Worm (Caenorhabditis elegans) whole organism, L1 larva: ENCODE results near the gene C41C4.9.

ENCODE experiments used
- C16A3.4 ChIP-seq: fragments of 150-350 bp; optimal IDR thresholded peaks from 2 replicates; lab custom pipeline; 2014; ENCODE audit warnings: missing biosample characterization, missing genetic modification characterization
- C34B4.2 ChIP-seq: sonication (generic microtip); optimal IDR thresholded peaks from 2 replicates; lab custom pipeline; 2017; ENCODE audit warnings: mild to moderate bottlenecking, missing genetic modification characterization, missing compliant biosample characterization
- aha-1 ChIP-seq: fragments of 150-350 bp; optimal IDR thresholded peaks from 2 replicates; lab custom pipeline; 2014; ENCODE audit warnings: missing biosample characterization, missing genetic modification characterization
- alr-1 ChIP-seq: fragments of 200-800 bp; sonication (Bioruptor generic); optimal IDR thresholded peaks from 2 replicates; lab custom pipeline; 2018; ENCODE audit warnings: borderline replicate concordance, mild to moderate bottlenecking, missing genetic modification characterization, missing compliant biosample characterization
- aly-2 ChIP-seq: fragments of 150-350 bp; optimal IDR thresholded peaks from 2 replicates; lab custom pipeline; 2014; ENCODE audit warnings: missing biosample characterization, missing genetic modification characterization
- blmp-1 ChIP-seq: fragments of 150-350 bp; optimal IDR thresholded peaks from 2 replicates; lab custom pipeline; 2014; ENCODE audit warnings: missing biosample characterization, missing genetic modification characterization
- ceh-88 ChIP-seq: fragments of 200-800 bp; sonication (Bioruptor generic); IDR thresholded peaks from 2 replicates; pipeline ENCODE4 v1.3.6; 2022; ENCODE audit warnings: missing genetic modification characterization, missing compliant biosample characterization
- ceh-90 ChIP-seq: sonication (generic microtip); optimal IDR thresholded peaks from 2 replicates; lab custom pipeline; 2016; ENCODE audit warnings: missing genetic modification characterization, missing compliant biosample characterization
- ces-1 ChIP-seq: fragments of 150-350 bp; optimal IDR thresholded peaks from 2 replicates; lab custom pipeline; 2014; ENCODE audit warnings: missing biosample characterization, missing genetic modification reagents, missing genetic modification characterization
- efl-1 ChIP-seq, 4 experiments: fragments of 150-350 bp; optimal IDR thresholded peaks in 3 of 4; peaks in 1 of 4; 1 replicate in 1 of 4; 2 replicates in 3 of 4; lab custom pipeline; 2014; ENCODE audit warnings: missing biosample characterization in 2 of 4, missing genetic modification characterization in 2 of 4, missing genetic modification reagents in 2 of 4
- elt-3 ChIP-seq, 6 experiments: fragments of 150-350 bp in 1 of 6; sonication (generic microtip); optimal IDR thresholded peaks; 2 replicates each; lab custom pipeline; 2017 to 2018; ENCODE audit warnings: missing biosample characterization in 6 of 6, missing genetic modification characterization in 6 of 6, inconsistent platforms in 1 of 6
- fos-1 ChIP-seq: fragments of 150-350 bp; optimal IDR thresholded peaks from 2 replicates; lab custom pipeline; 2014; ENCODE audit warnings: missing biosample characterization, missing genetic modification characterization
- grh-1 ChIP-seq: fragments of 200-800 bp; sonication (Bioruptor generic); IDR thresholded peaks from 2 replicates; pipeline ENCODE4 v1.3.6; 2022; ENCODE audit warnings: missing genetic modification reagents, missing genetic modification characterization, missing compliant biosample characterization
- hlh-17 ChIP-seq: fragments of 200-800 bp; sonication (Bioruptor generic); optimal IDR thresholded peaks from 2 replicates; lab custom pipeline; 2018; ENCODE audit warnings: missing genetic modification characterization, mild to moderate bottlenecking, missing compliant biosample characterization, moderate library complexity, borderline replicate concordance
- hlh-4 ChIP-seq: sonication (generic microtip); optimal IDR thresholded peaks from 2 replicates; lab custom pipeline; 2016; ENCODE audit warnings: mild to moderate bottlenecking, missing genetic modification characterization, missing compliant biosample characterization
- hpl-2 ChIP-seq: fragments of 150-350 bp; optimal IDR thresholded peaks from 2 replicates; lab custom pipeline; 2014; ENCODE audit warnings: missing biosample characterization, missing genetic modification reagents, missing genetic modification characterization
- irx-1 ChIP-seq: sonication (generic microtip); optimal IDR thresholded peaks from 2 replicates; lab custom pipeline; 2016; ENCODE audit warnings: missing genetic modification characterization, missing compliant biosample characterization
- jun-1 ChIP-seq: fragments of 150-350 bp; optimal IDR thresholded peaks from 2 replicates; lab custom pipeline; 2014; ENCODE audit warnings: missing biosample characterization, missing genetic modification reagents, missing genetic modification characterization
- lin-14 ChIP-seq: fragments of 200-800 bp; sonication (Bioruptor generic); optimal IDR thresholded peaks from 2 replicates; lab custom pipeline; 2018; ENCODE audit warnings: mild to moderate bottlenecking, missing genetic modification characterization, moderate library complexity, missing compliant biosample characterization
- lin-15B ChIP-seq: fragments of 150-350 bp; sonication (generic microtip); optimal IDR thresholded peaks from 3 replicates; lab custom pipeline; 2014; ENCODE audit warnings: missing biosample characterization, missing genetic modification characterization
- lin-35 ChIP-seq, 2 experiments: fragments of 150-350 bp; optimal IDR thresholded peaks; 2 replicates each; lab custom pipeline; 2014; ENCODE audit warnings: missing biosample characterization in 2 of 2, missing genetic modification characterization in 2 of 2, missing genetic modification reagents in 2 of 2
- lin-39 ChIP-seq: fragments of 150-350 bp; optimal IDR thresholded peaks from 2 replicates; lab custom pipeline; 2014; ENCODE audit warnings: missing biosample characterization, missing genetic modification reagents, missing genetic modification characterization
- lsy-2 ChIP-seq, 2 experiments: fragments of 150-350 bp; optimal IDR thresholded peaks; 2 replicates each; lab custom pipeline; 2014; ENCODE audit warnings: missing biosample characterization in 2 of 2, missing genetic modification characterization in 2 of 2
- mab-9 ChIP-seq: fragments of 200-800 bp; sonication (Bioruptor generic); IDR thresholded peaks from 2 replicates; pipeline ENCODE4 v1.3.6; 2022; ENCODE audit warnings: missing genetic modification reagents, missing genetic modification characterization, missing compliant biosample characterization
- mef-2 ChIP-seq: fragments of 150-350 bp; optimal IDR thresholded peaks from 2 replicates; lab custom pipeline; 2014; ENCODE audit warnings: missing biosample characterization, missing genetic modification characterization
- nhr-11 ChIP-seq: fragments of 150-350 bp; optimal IDR thresholded peaks from 2 replicates; lab custom pipeline; 2014; ENCODE audit warnings: missing biosample characterization, missing genetic modification characterization
- nhr-19 ChIP-seq: fragments of 200-800 bp; sonication (Bioruptor generic); conservative IDR thresholded peaks from 2 replicates; pipeline ENCODE4 v1.3.6; 2022; ENCODE audit warnings: missing genetic modification characterization, missing compliant biosample characterization
- nhr-47 ChIP-seq: sonication (generic microtip); optimal IDR thresholded peaks from 2 replicates; lab custom pipeline; 2016; ENCODE audit warnings: mild to moderate bottlenecking, missing genetic modification characterization, moderate library complexity, missing compliant biosample characterization
- nhr-77 ChIP-seq: fragments of 150-350 bp; optimal IDR thresholded peaks from 2 replicates; lab custom pipeline; 2014; ENCODE audit warnings: missing biosample characterization, missing genetic modification characterization
- nhr-85 ChIP-seq: sonication (generic microtip); peaks from one replicate; lab custom pipeline; 2016; ENCODE audit warnings: missing genetic modification characterization, inconsistent platforms, missing compliant biosample characterization
- rnt-1 ChIP-seq: sonication (generic microtip); optimal IDR thresholded peaks from 2 replicates; lab custom pipeline; 2016; ENCODE audit warnings: mild to moderate bottlenecking, missing genetic modification characterization, moderate library complexity, missing compliant biosample characterization
- snpc-4 ChIP-seq: fragments of 150-350 bp; optimal IDR thresholded peaks from 2 replicates; lab custom pipeline; 2014; ENCODE audit warnings: missing biosample characterization, missing genetic modification characterization
- snu-23 ChIP-seq: sonication (generic microtip); optimal IDR thresholded peaks from 2 replicates; lab custom pipeline; 2016; ENCODE audit warnings: missing genetic modification characterization, missing compliant biosample characterization
- sox-4 ChIP-seq: sonication (generic microtip); optimal IDR thresholded peaks from 2 replicates; lab custom pipeline; 2016; ENCODE audit warnings: missing genetic modification characterization, missing compliant biosample characterization
- swsn-7 ChIP-seq: sonication (generic microtip); optimal IDR thresholded peaks from 2 replicates; lab custom pipeline; 2016; ENCODE audit warnings: missing genetic modification characterization, missing compliant biosample characterization
- tlp-1 ChIP-seq: fragments of 150-350 bp; optimal IDR thresholded peaks from 2 replicates; lab custom pipeline; 2014; ENCODE audit warnings: missing biosample characterization, missing genetic modification characterization
- unc-30 ChIP-seq: sonication (generic microtip); optimal IDR thresholded peaks from 2 replicates; lab custom pipeline; 2017; ENCODE audit warnings: missing biosample characterization, missing genetic modification characterization
- unc-62 ChIP-seq: fragments of 150-350 bp; optimal IDR thresholded peaks from 2 replicates; lab custom pipeline; 2014; ENCODE audit warnings: missing biosample characterization, missing genetic modification reagents, missing genetic modification characterization
- unc-98 ChIP-seq: fragments of 200-800 bp; sonication (Bioruptor generic); IDR thresholded peaks from 2 replicates; pipeline ENCODE4 v1.3.6; 2022; ENCODE audit warnings: missing genetic modification characterization, missing compliant biosample characterization
- zag-1 ChIP-seq: fragments of 150-350 bp; optimal IDR thresholded peaks from 2 replicates; lab custom pipeline; 2014; ENCODE audit warnings: missing biosample characterization, missing genetic modification characterization
- ztf-4 ChIP-seq: fragments of 150-350 bp; optimal IDR thresholded peaks from 2 replicates; lab custom pipeline; 2014; ENCODE audit warnings: missing biosample characterization, missing genetic modification characterization

C41C4.9 gene

DNA sequence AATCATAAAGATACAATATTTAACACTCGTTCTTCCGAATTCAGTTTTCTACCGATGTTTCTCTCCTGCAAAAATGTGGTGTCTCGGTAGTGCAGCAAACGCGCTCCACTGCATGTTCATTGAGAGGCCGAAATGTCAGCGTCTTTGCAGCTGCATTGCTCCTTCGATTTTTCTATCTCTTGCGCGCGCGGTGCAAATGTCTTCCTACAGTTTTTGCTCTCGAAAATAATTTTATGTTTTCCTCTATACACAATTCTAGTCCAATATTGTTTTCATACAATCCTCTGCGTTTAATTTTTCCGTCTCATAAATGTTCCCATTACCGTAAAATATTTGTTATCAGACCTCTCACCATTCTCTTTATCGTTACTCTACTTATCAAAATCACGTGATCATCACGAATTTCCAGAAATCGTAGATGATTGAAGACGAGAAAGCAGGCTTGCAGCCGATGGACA, 45.1 kb upstream of the C41C4.9 start, which contains the start of gene ufd-2 (continued):
- TF ChIP-seq aha-1 (no peak), zag-1 (tag; lab: Kevin White, UChicago) (peak; percentile 5), hlh-4 (tag; lab: Kevin White, UChicago) (no peak), alr-1 (tag; lab: Kevin White, UChicago) (no peak), rnt-1 (tag; lab: Kevin White, UChicago) (peak; percentile 86), ces-1 (no peak), tlp-1 (tag; lab: Kevin White, UChicago) (peak; percentile 23), hpl-2 (GFP tag; lab: Kevin White, UChicago) (no peak), unc-98 (GFP tag; lab: Robert Waterston, UW) (no peak), nhr-85 (tag; lab: Kevin White, UChicago) (peak; percentile 60), elt-3 (tag; optimal IDR thresholded peaks at IDR 0.05; lab: Kevin White, UChicago) (no peak), mab-9 (GFP tag; lab: Robert Waterston, UW) (no peak), lin-39 (tag; lab: Kevin White, UChicago) (no peak), snpc-4 (tag; lab: Kevin White, UChicago) (no peak), lsy-2 (tag; optimal IDR thresholded peaks at IDR 0.05; lab: Kevin White, UChicago) (peak; percentile 67 to 89), sox-4 (no peak), ztf-4 (tag; lab: Kevin White, UChicago) (no peak), irx-1 (tag; lab: Kevin White, UChicago) (no peak), ceh-90 (tag; lab: Kevin White, UChicago) (no peak), nhr-47 (tag; lab: Kevin White, UChicago) (peak; percentile 64), efl-1 (optimal IDR thresholded peaks at IDR 0.05; lab: Kevin White, UChicago) (peak; percentile 77 to 81), efl-1 (GFP tag; optimal IDR thresholded peaks at IDR 0.05 in 1 of 2; lab: Kevin White, UChicago) (peak; percentile 70 to 96), nhr-77 (tag; lab: Kevin White, UChicago) (peak; percentile 67), lin-35 (GFP tag; optimal IDR thresholded peaks at IDR 0.05; lab: Kevin White, UChicago) (peak; percentile 72 to 83), nhr-11 (tag; lab: Kevin White, UChicago) (no peak), C34B4.2 (tag; lab: Kevin White, UChicago) (no peak), swsn-7 (tag; lab: Kevin White, UChicago) (peak; percentile 55), nhr-19 (GFP tag; lab: Robert Waterston, UW) (peak; percentile 44), snu-23 (GFP tag; lab: Kevin White, UChicago) (peak; percentile 65), blmp-1 (tag; lab: Kevin White, UChicago) (peak; percentile 55), lin-15B (peak; percentile 90)

DNA sequence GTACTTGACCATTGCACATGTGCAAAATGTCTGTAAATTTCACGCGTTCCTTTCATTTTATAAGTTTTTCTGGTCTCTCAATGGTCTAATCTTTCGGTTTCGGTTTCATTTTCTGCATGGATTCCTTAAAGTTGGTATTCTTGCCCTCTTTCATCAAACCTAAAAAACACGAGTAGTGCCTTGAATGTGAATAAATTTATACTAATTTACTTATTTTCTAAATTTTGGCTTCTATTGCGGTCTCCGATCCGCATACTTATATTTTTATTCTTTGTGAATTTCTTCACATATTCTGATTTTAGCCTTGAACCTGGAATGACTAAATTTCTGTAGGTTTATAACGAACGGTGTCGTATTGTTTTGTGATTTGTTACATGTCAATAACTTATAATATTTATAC, 41.5 kb upstream of the C41C4.9 start, which contains the start of gene pdha-1:
Gene pdha-1 (plus strand): TSS at position 301 of the 400 bp plus-strand sequence.
- TF ChIP-seq ceh-88 (GFP tag; lab: Robert Waterston, UW) (no peak), hlh-17 (no peak), alr-1 (tag; lab: Kevin White, UChicago) (no peak), C16A3.4 (no peak), mef-2 (tag; lab: Kevin White, UChicago) (no peak), jun-1 (tag; lab: Kevin White, UChicago) (no peak), unc-62 (GFP tag; lab: Kevin White, UChicago) (no peak), grh-1 (GFP tag; lab: Robert Waterston, UW) (no peak), unc-30 (tag; lab: Kevin White, UChicago) (no peak), fos-1 (tag; lab: Kevin White, UChicago) (no peak), lin-14 (no peak), aly-2 (tag; lab: Kevin White, UChicago) (no peak), lsy-2 (tag; optimal IDR thresholded peaks at IDR 0.05; lab: Kevin White, UChicago) (no peak)
